Fruit fly (Drosophila melanogaster) whole organism, embryonic: Measurements from ENCODE around the gene CG32163.

Source experiments
- Blimp-1 ChIP-seq: fragments of 200-800 bp; sonication (Bioruptor generic); optimal IDR thresholded peaks from 3 replicates; lab custom pipeline; 2018; ENCODE audit warnings: missing biosample characterization, missing genetic modification characterization, mild to moderate bottlenecking, moderate library complexity, missing genetic modification reagents
- Bteb2 ChIP-seq: fragments of 200-800 bp; sonication (Bioruptor generic); optimal IDR thresholded peaks from 2 replicates; lab custom pipeline; 2016; ENCODE audit warnings: missing biosample characterization, missing genetic modification characterization
- CG10462 ChIP-seq: fragments of 200-800 bp; sonication (Bioruptor generic); optimal IDR thresholded peaks from 2 replicates; lab custom pipeline; 2016; ENCODE audit warnings: missing biosample characterization, missing genetic modification characterization
- CG10654 ChIP-seq: fragments of 200-800 bp; sonication (Bioruptor generic); optimal IDR thresholded peaks from 2 replicates; lab custom pipeline; 2016; ENCODE audit warnings: missing biosample characterization, missing genetic modification characterization
- CG11247 ChIP-seq: fragments of 200-800 bp; sonication (Bioruptor generic); IDR thresholded peaks from 2 replicates; pipeline ENCODE4 v1.3.6; 2022; ENCODE audit warnings: missing biosample characterization, missing genetic modification characterization
- CG11504 ChIP-seq: fragments of 200-800 bp; sonication (Bioruptor generic); optimal IDR thresholded peaks from 3 replicates; lab custom pipeline; 2019; ENCODE audit warnings: missing biosample characterization, mild to moderate bottlenecking, missing genetic modification characterization, moderate library complexity
- CG11723 ChIP-seq: fragments of 200-800 bp; sonication (Bioruptor generic); optimal IDR thresholded peaks from 2 replicates; lab custom pipeline; 2017; ENCODE audit warnings: missing biosample characterization, mild to moderate bottlenecking, missing genetic modification characterization
- CG12391 ChIP-seq: fragments of 200-800 bp; sonication (Bioruptor generic); optimal IDR thresholded peaks from 3 replicates; lab custom pipeline; 2018; ENCODE audit warnings: missing biosample characterization, mild to moderate bottlenecking, missing genetic modification characterization, moderate library complexity
- CG12744 ChIP-seq: fragments of 200-800 bp; sonication (Bioruptor generic); optimal IDR thresholded peaks from 2 replicates; lab custom pipeline; 2016; ENCODE audit warnings: missing biosample characterization, missing genetic modification characterization
- CG13424 ChIP-seq: fragments of 200-800 bp; sonication (Bioruptor generic); optimal IDR thresholded peaks from 2 replicates; lab custom pipeline; 2019; ENCODE audit warnings: missing biosample characterization, mild to moderate bottlenecking, missing genetic modification characterization, moderate library complexity
- CG14050 ChIP-seq: fragments of 200-800 bp; sonication (Bioruptor generic); IDR thresholded peaks from 3 replicates; pipeline ENCODE4 v1.3.6; 2022; ENCODE audit warnings: missing biosample characterization, missing genetic modification characterization
- CG14860 ChIP-seq: fragments of 200-800 bp; sonication (Bioruptor generic); IDR thresholded peaks from 3 replicates; pipeline ENCODE4 v1.3.6; 2022; ENCODE audit warnings: missing biosample characterization, missing genetic modification characterization; ENCODE audit not compliant: partially characterized antibody
- CG17912 ChIP-seq: fragments of 200-800 bp; sonication (Bioruptor generic); optimal IDR thresholded peaks from 2 replicates; lab custom pipeline; 2018; ENCODE audit warnings: missing biosample characterization, mild to moderate bottlenecking, missing genetic modification characterization
- CG18599 ChIP-seq: fragments of 200-800 bp; sonication (Bioruptor generic); optimal IDR thresholded peaks from 3 replicates; lab custom pipeline; 2017; ENCODE audit warnings: missing biosample characterization, missing genetic modification characterization, mild to moderate bottlenecking, moderate library complexity, missing genetic modification reagents
- CG30020 ChIP-seq: fragments of 200-800 bp; optimal IDR thresholded peaks from 2 replicates; lab custom pipeline; 2019; ENCODE audit warnings: missing biosample characterization, mild to moderate bottlenecking, missing genetic modification characterization, moderate library complexity
- CG32767 ChIP-seq: fragments of 200-800 bp; sonication (Bioruptor generic); IDR thresholded peaks from 2 replicates; pipeline ENCODE4 v1.3.6; 2022; ENCODE audit warnings: missing biosample characterization, missing genetic modification characterization
- CG3407 ChIP-seq: fragments of 200-800 bp; sonication (Bioruptor generic); optimal IDR thresholded peaks from 2 replicates; lab custom pipeline; 2018; ENCODE audit warnings: missing biosample characterization, mild to moderate bottlenecking, missing genetic modification characterization
- CG4707 ChIP-seq: fragments of 200-800 bp; sonication (Bioruptor generic); optimal IDR thresholded peaks from 2 replicates; lab custom pipeline; 2018; ENCODE audit warnings: missing biosample characterization, mild to moderate bottlenecking, missing genetic modification characterization, moderate library complexity
- CG8290 ChIP-seq, 3 experiments: fragments of 200-800 bp; sonication (Bioruptor generic); optimal IDR thresholded peaks; 2 replicates each; lab custom pipeline; 2016 to 2019; ENCODE audit warnings: missing biosample characterization in 3 of 3, missing genetic modification characterization in 3 of 3, mild to moderate bottlenecking in 2 of 3, moderate library complexity in 1 of 3
- CG8359 ChIP-seq: fragments of 200-800 bp; sonication (Bioruptor generic); optimal IDR thresholded peaks from 2 replicates; lab custom pipeline; 2017; ENCODE audit warnings: missing biosample characterization, mild to moderate bottlenecking, missing genetic modification characterization, borderline replicate concordance
- CG8478 ChIP-seq: fragments of >200 bp; optimal IDR thresholded peaks from 2 replicates; lab custom pipeline; 2018
- D ChIP-seq, 2 experiments: fragments of 200-800 bp in 1 of 2; fragments of >200 bp in 1 of 2; sonication (Bioruptor generic) in 1 of 2; optimal IDR thresholded peaks; 2 replicates in 1 of 2; 3 replicates in 1 of 2; lab custom pipeline; 2017; ENCODE audit warnings: mild to moderate bottlenecking in 1 of 2, missing biosample characterization in 1 of 2, missing genetic modification characterization in 1 of 2, missing genetic modification reagents in 1 of 2
- Drgx ChIP-seq: fragments of 200-800 bp; sonication (Bioruptor generic); IDR thresholded peaks from 2 replicates; pipeline ENCODE4 v1.3.6; 2022; ENCODE audit warnings: missing biosample characterization, missing genetic modification characterization
- H15 ChIP-seq: fragments of 200-800 bp; sonication (Bioruptor generic); IDR thresholded peaks from 3 replicates; pipeline ENCODE4 v1.3.6; 2022; ENCODE audit warnings: missing biosample characterization, missing genetic modification characterization
- Neu2 ChIP-seq: fragments of 200-800 bp; sonication (Bioruptor generic); optimal IDR thresholded peaks from 3 replicates; lab custom pipeline; 2016; ENCODE audit warnings: missing biosample characterization, missing genetic modification characterization, borderline replicate concordance
- NfI ChIP-seq: fragments of 200-800 bp; sonication (Bioruptor generic); optimal IDR thresholded peaks from 3 replicates; lab custom pipeline; 2018; ENCODE audit warnings: missing biosample characterization, mild to moderate bottlenecking, missing genetic modification characterization, moderate library complexity
- Pdp1 ChIP-seq, 2 experiments: fragments of 200-800 bp; sonication (Bioruptor generic); optimal IDR thresholded peaks; 3 replicates each; lab custom pipeline; 2016; ENCODE audit warnings: missing biosample characterization in 2 of 2, missing genetic modification characterization in 2 of 2, mild to moderate bottlenecking in 1 of 2, moderate library complexity in 1 of 2
- Six4 ChIP-seq: fragments of 200-800 bp; sonication (Bioruptor generic); optimal IDR thresholded peaks from 2 replicates; lab custom pipeline; 2016; ENCODE audit warnings: missing biosample characterization, missing genetic modification characterization
- aop ChIP-seq: fragments of 200-800 bp; sonication (Bioruptor generic); IDR thresholded peaks from 2 replicates; pipeline ENCODE4 v1.3.6; 2022; ENCODE audit warnings: missing biosample characterization, missing genetic modification characterization
- ato ChIP-seq: fragments of 200-800 bp; sonication (Bioruptor generic); IDR thresholded peaks from 2 replicates; pipeline ENCODE4 v1.3.6; 2022; ENCODE audit warnings: missing biosample characterization, missing genetic modification characterization; ENCODE audit not compliant: partially characterized antibody
- br ChIP-seq: fragments of >200 bp; optimal IDR thresholded peaks from 2 replicates; lab custom pipeline; 2017
- caup ChIP-seq: fragments of 200-800 bp; sonication (Bioruptor generic); optimal IDR thresholded peaks from 3 replicates; lab custom pipeline; 2017; ENCODE audit warnings: missing biosample characterization, mild to moderate bottlenecking, missing genetic modification characterization, moderate library complexity; ENCODE audit not compliant: severe bottlenecking
- chif ChIP-seq, 2 experiments: fragments of 200-800 bp; sonication (Bioruptor generic); optimal IDR thresholded peaks; 3 replicates each; lab custom pipeline; 2016; ENCODE audit warnings: missing biosample characterization in 2 of 2, missing genetic modification characterization in 2 of 2
- corto ChIP-seq: fragments of 200-800 bp; sonication (Bioruptor generic); optimal IDR thresholded peaks from 2 replicates; lab custom pipeline; 2016; ENCODE audit warnings: missing biosample characterization, mild to moderate bottlenecking, missing genetic modification characterization, moderate library complexity
- dan ChIP-seq: fragments of 200-800 bp; sonication (Bioruptor generic); IDR thresholded peaks from 2 replicates; pipeline ENCODE4 v1.3.6; 2022; ENCODE audit warnings: missing biosample characterization, missing genetic modification characterization
- dmrt99B ChIP-seq: fragments of 200-800 bp; sonication (Bioruptor generic); optimal IDR thresholded peaks from 2 replicates; lab custom pipeline; 2018; ENCODE audit warnings: missing biosample characterization, mild to moderate bottlenecking, missing genetic modification characterization, moderate library complexity
- grau ChIP-seq: fragments of 200-800 bp; optimal IDR thresholded peaks from 3 replicates; lab custom pipeline; 2019; ENCODE audit warnings: missing biosample characterization, mild to moderate bottlenecking, missing genetic modification characterization, moderate library complexity
- gt ChIP-seq: fragments of 200-800 bp; sonication (Bioruptor generic); IDR thresholded peaks from 2 replicates; pipeline ENCODE4 v1.3.6; 2022; ENCODE audit warnings: missing biosample characterization, missing genetic modification characterization
- jumu ChIP-seq: fragments of 200-800 bp; sonication (Bioruptor generic); optimal IDR thresholded peaks from 3 replicates; lab custom pipeline; 2016; ENCODE audit warnings: missing biosample characterization, missing genetic modification characterization
- luna ChIP-seq: fragments of 200-800 bp; sonication (Bioruptor generic); optimal IDR thresholded peaks from 2 replicates; lab custom pipeline; 2016; ENCODE audit warnings: missing biosample characterization, missing genetic modification characterization
- org-1 ChIP-seq: fragments of 200-800 bp; sonication (Bioruptor generic); optimal IDR thresholded peaks from 2 replicates; lab custom pipeline; 2017; ENCODE audit warnings: missing biosample characterization, missing genetic modification characterization
- pum ChIP-seq: fragments of 200-800 bp; sonication (Bioruptor generic); optimal IDR thresholded peaks from 2 replicates; lab custom pipeline; 2016; ENCODE audit warnings: missing biosample characterization, missing genetic modification characterization
- schlank ChIP-seq: fragments of 200-800 bp; sonication (Bioruptor generic); optimal IDR thresholded peaks from 2 replicates; lab custom pipeline; 2018; ENCODE audit warnings: missing biosample characterization, mild to moderate bottlenecking, missing genetic modification characterization
- scrt ChIP-seq: fragments of 200-800 bp; sonication (Bioruptor generic); optimal IDR thresholded peaks from 2 replicates; lab custom pipeline; 2018; ENCODE audit warnings: missing biosample characterization, mild to moderate bottlenecking, missing genetic modification characterization, moderate library complexity
- sima ChIP-seq: fragments of 200-800 bp; sonication (Bioruptor generic); optimal IDR thresholded peaks from 2 replicates; lab custom pipeline; 2016; ENCODE audit warnings: missing biosample characterization, missing genetic modification characterization
- unc-4 ChIP-seq: fragments of 200-800 bp; sonication (Bioruptor generic); IDR thresholded peaks from 2 replicates; pipeline ENCODE4 v1.3.6; 2022; ENCODE audit warnings: missing biosample characterization, missing genetic modification characterization; ENCODE audit not compliant: partially characterized antibody
- zen ChIP-seq: fragments of 200-800 bp; sonication (Bioruptor generic); optimal IDR thresholded peaks from 3 replicates; lab custom pipeline; 2018; ENCODE audit warnings: missing biosample characterization, mild to moderate bottlenecking, missing genetic modification characterization, moderate library complexity
- zen2 ChIP-seq: fragments of 200-800 bp; sonication (Bioruptor generic); IDR thresholded peaks from 3 replicates; pipeline ENCODE4 v1.3.6; 2022; ENCODE audit warnings: missing biosample characterization, missing genetic modification characterization; ENCODE audit not compliant: partially characterized antibody
- zfh1 ChIP-seq: fragments of 200-800 bp; sonication (Bioruptor generic); IDR thresholded peaks from 3 replicates; pipeline ENCODE4 v1.3.6; 2022; ENCODE audit warnings: missing biosample characterization, missing genetic modification characterization

The CG32163 gene

dm6 chr3L:16609120-16609519 lies 22.2 kb downstream of the CG32163 start, which contains the start of gene CG4098 (continued):
- TF ChIP-seq CG10654 (peak; percentile 30), CG12391 (tag; lab: Kevin White, UChicago) (peak; percentile 53), pum (GFP tag; lab: Kevin White, UChicago) (peak; percentile 60), luna (peak; percentile 10), CG17912 (GFP tag; lab: Kevin White, UChicago) (peak; percentile 21), jumu (peak; percentile 68), chif (GFP tag; optimal IDR thresholded peaks at IDR 0.05; lab: Kevin White, UChicago) (peak; percentile 22 to 41), Pdp1 (GFP tag; optimal IDR thresholded peaks at IDR 0.05; lab: Kevin White, UChicago) (peak; percentile 63 to 65), CG3407 (GFP tag; lab: Kevin White, UChicago) (no peak), D (optimal IDR thresholded peaks at IDR 0.05; lab: Kevin White, UChicago) (no peak), D (GFP tag; optimal IDR thresholded peaks at IDR 0.05; lab: Kevin White, UChicago) (no peak), CG8359 (no peak), CG12744 (GFP tag; lab: Kevin White, UChicago) (peak; percentile 46), grau (tag; lab: Kevin White, UChicago) (peak; percentile 59), scrt (GFP tag; lab: Kevin White, UChicago) (no peak), dmrt99B (peak; percentile 31), CG11723 (GFP tag; lab: Kevin White, UChicago) (no peak), sima (GFP tag; lab: Kevin White, UChicago) (no peak), CG4707 (GFP tag; lab: Kevin White, UChicago) (no peak), Blimp-1 (peak; percentile 12), CG18599 (GFP tag; lab: Kevin White, UChicago) (peak; percentile 65), CG11247 (GFP tag; lab: Robert Waterston, UW) (peak; percentile 64), zen2 (GFP tag; lab: Robert Waterston, UW) (no peak), unc-4 (GFP tag; lab: Robert Waterston, UW) (no peak), Six4 (GFP tag; lab: Kevin White, UChicago) (no peak), CG32767 (peak; percentile 52; the same call in 1 of the 2 replicates), Drgx (peak; percentile 81), schlank (tag; lab: Kevin White, UChicago) (peak; percentile 59), Neu2 (GFP tag; lab: Kevin White, UChicago) (no peak), gt (no peak), CG11504 (tag; lab: Kevin White, UChicago) (peak; percentile 44), br (no peak), CG13424 (peak; percentile 59), Bteb2 (no peak), NfI (GFP tag; lab: Kevin White, UChicago) (peak; percentile 68), CG8478 (lab: Kevin White, UChicago) (no peak), org-1 (GFP tag; lab: Kevin White, UChicago) (no peak), zen (tag; lab: Kevin White, UChicago) (no peak), H15 (GFP tag; lab: Robert Waterston, UW) (peak; percentile 62; the same call in 1 of the 3 replicates), CG14050 (peak; percentile 51; the same call in 2 of the 3 replicates), CG14860 (no peak), CG10462 (no peak), zfh1 (GFP tag; lab: Robert Waterston, UW) (peak; percentile 81), corto (GFP tag; lab: Kevin White, UChicago) (peak; percentile 17), ato (GFP tag; lab: Robert Waterston, UW) (no peak), CG30020 (tag; lab: Kevin White, UChicago) (no peak), caup (GFP tag; lab: Kevin White, UChicago) (peak; percentile 55), dan (GFP tag; lab: Robert Waterston, UW) (no peak), CG8290 (GFP tag; optimal IDR thresholded peaks at IDR 0.05; lab: Kevin White, UChicago) (no peak), CG8290 (tag; optimal IDR thresholded peaks at IDR 0.05; lab: Kevin White, UChicago) (peak in 1 of 2 experiments; percentile 95), aop (GFP tag; lab: Robert Waterston, UW) (no peak)
